Fruit fly (Drosophila melanogaster): ENCODE results near the gene CG34448.

DNA sequence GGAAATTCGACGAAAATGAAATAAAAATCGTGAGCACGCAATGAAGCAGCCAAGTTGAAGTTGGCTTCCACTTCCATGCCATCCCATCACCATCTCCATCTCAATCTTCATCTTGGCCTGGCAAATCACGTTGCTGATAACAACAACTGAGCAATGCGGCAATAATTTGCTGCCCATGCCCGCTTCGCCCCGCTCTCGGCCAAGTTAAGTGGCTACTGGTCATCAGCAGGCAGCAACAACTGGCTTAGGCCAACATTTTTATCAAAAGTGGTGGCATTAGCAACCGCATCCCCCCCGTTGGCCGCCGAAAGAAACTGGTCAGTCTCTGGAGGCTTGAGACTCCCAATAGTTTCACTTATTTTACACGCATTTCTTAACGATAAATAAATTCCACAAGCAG lies 12.5 kb upstream of the CG34448 start:
- TF ChIP-seq brk (GFP tag; optimal IDR thresholded peaks at IDR 0.05) = no peak
- TF ChIP-seq tai (GFP tag; optimal IDR thresholded peaks at IDR 0.05) = no peak

Data from whole organism, wandering third instar larva.